Comparison of ENCODE assay signal across 6 fruit fly cellular contexts in genomic region chr3L:21536857-21537256, dm6.
TF ChIP-seq lines count a peak whose summit lies in the region.

TSS of gene Rpn10 (plus strand) at chr3L:21537000.

- peak; percentile 39 to 50 for TF ChIP-seq CTCF in S2 (optimal IDR thresholded peaks at IDR 0.05; lab: Kevin White, UChicago)
- TF ChIP-seq CTCF in whole organism, embryonic (GFP tag; optimal IDR thresholded peaks at IDR 0.05; lab: Kevin White, UChicago), result peak; percentile 73

TF ChIP-seq in whole organism, adult, 20 proteins besides CTCF, POLR2A, EP300 and RAD21 (continues in another document):
- TF ChIP-seq Mnt (GFP tag; optimal IDR thresholded peaks at IDR 0.05; lab: Kevin White, UChicago), result peak; percentile 33
- no peak for TF ChIP-seq CG5204 (GFP tag; optimal IDR thresholded peaks at IDR 0.05; lab: Kevin White, UChicago)
- peak; percentile 50 for TF ChIP-seq pad (GFP tag; optimal IDR thresholded peaks at IDR 0.05; lab: Kevin White, UChicago)
- no peak for TF ChIP-seq Clk (GFP tag; optimal IDR thresholded peaks at IDR 0.05; lab: Kevin White, UChicago)
- TF ChIP-seq toe (GFP tag; optimal IDR thresholded peaks at IDR 0.05; lab: Kevin White, UChicago), result no peak
- peak; percentile 19 for TF ChIP-seq Crg-1 (GFP tag; optimal IDR thresholded peaks at IDR 0.05; lab: Kevin White, UChicago)
- peak; percentile 86 for TF ChIP-seq ovo (GFP tag; optimal IDR thresholded peaks at IDR 0.05; lab: Kevin White, UChicago)
- TF ChIP-seq CG33017 (tag; optimal IDR thresholded peaks at IDR 0.05; lab: Kevin White, UChicago), result no peak
- TF ChIP-seq cnc (optimal IDR thresholded peaks at IDR 0.05; lab: Kevin White, UChicago), result peak; percentile 81 to 95
- TF ChIP-seq CG7045 (GFP tag; optimal IDR thresholded peaks at IDR 0.05; lab: Kevin White, UChicago), result no peak
- no peak for TF ChIP-seq kay (GFP tag; lab: Kevin White, UChicago; ENCODE audit: borderline replicate concordance)
- TF ChIP-seq CG1620 (GFP tag; optimal IDR thresholded peaks at IDR 0.05; lab: Kevin White, UChicago), result peak; percentile 51
- no peak for TF ChIP-seq CG7101 (tag; optimal IDR thresholded peaks at IDR 0.05; lab: Kevin White, UChicago)
- TF ChIP-seq Hr96 (GFP tag; optimal IDR thresholded peaks at IDR 0.05; lab: Kevin White, UChicago), result no peak
- peak; percentile 99 for TF ChIP-seq CG14711 (tag; optimal IDR thresholded peaks at IDR 0.05; lab: Kevin White, UChicago)
- TF ChIP-seq CG11617 (GFP tag; optimal IDR thresholded peaks at IDR 0.05; lab: Kevin White, UChicago), result peak; percentile 5
- no peak for TF ChIP-seq CG12768 (GFP tag; optimal IDR thresholded peaks at IDR 0.05; lab: Kevin White, UChicago)
- TF ChIP-seq bab1 (GFP tag; optimal IDR thresholded peaks at IDR 0.05; lab: Kevin White, UChicago), result peak; percentile 70

TF ChIP-seq in whole organism, embryonic, 481 proteins besides CTCF, POLR2A, EP300 and RAD21 (continues in another document):
- TF ChIP-seq CG32772 (GFP tag; IDR thresholded peaks at IDR 0.05; lab: Robert Waterston, UW), result no peak
- no peak for TF ChIP-seq tll (GFP tag; optimal IDR thresholded peaks at IDR 0.05; lab: Kevin White, UChicago)
- TF ChIP-seq B-H2 (GFP tag; optimal IDR thresholded peaks at IDR 0.05; lab: Kevin White, UChicago), result peak; percentile 46
- no peak for TF ChIP-seq CG18476 (GFP tag; optimal IDR thresholded peaks at IDR 0.05; lab: Kevin White, UChicago)
- peak; percentile 85 for TF ChIP-seq Med (GFP tag; lab: Kevin White, UChicago)
- peak; percentile 99 for TF ChIP-seq amos (GFP tag; IDR thresholded peaks at IDR 0.05; lab: Robert Waterston, UW; ENCODE audit: partially characterized antibody)
- TF ChIP-seq CG8924 (tag; optimal IDR thresholded peaks at IDR 0.05; lab: Kevin White, UChicago), result no peak
- peak; percentile 94 for TF ChIP-seq pzg (GFP tag; optimal IDR thresholded peaks at IDR 0.05; lab: Kevin White, UChicago)
- peak; percentile 42 for TF ChIP-seq lilli (GFP tag; optimal IDR thresholded peaks at IDR 0.05; lab: Kevin White, UChicago)
- TF ChIP-seq CG13296 (GFP tag; optimal IDR thresholded peaks at IDR 0.05; lab: Kevin White, UChicago), result no peak
- no peak for TF ChIP-seq jing (GFP tag; optimal IDR thresholded peaks at IDR 0.05; lab: Kevin White, UChicago)
- no peak for TF ChIP-seq run (tag; optimal IDR thresholded peaks at IDR 0.05; lab: Kevin White, UChicago)
- TF ChIP-seq fru (optimal IDR thresholded peaks at IDR 0.05; lab: Kevin White, UChicago), result no peak
- peak; percentile 86 for TF ChIP-seq trem (tag; optimal IDR thresholded peaks at IDR 0.05; lab: Kevin White, UChicago)
- TF ChIP-seq sens (GFP tag; lab: Kevin White, UChicago), result peak; percentile 46
- TF ChIP-seq CG16863 (GFP tag; optimal IDR thresholded peaks at IDR 0.05; lab: Kevin White, UChicago), result no peak
- TF ChIP-seq Kr (GFP tag; optimal IDR thresholded peaks at IDR 0.05; lab: Kevin White, UChicago), result no peak
- TF ChIP-seq NfI (GFP tag; optimal IDR thresholded peaks at IDR 0.05; lab: Kevin White, UChicago), result no peak
- TF ChIP-seq wek (GFP tag; optimal IDR thresholded peaks at IDR 0.05; lab: Kevin White, UChicago), result no peak
- peak; percentile 7 for TF ChIP-seq tin (GFP tag; optimal IDR thresholded peaks at IDR 0.05; lab: Kevin White, UChicago)

TF ChIP-seq in whole organism, prepupa, 60 proteins besides CTCF, POLR2A, EP300 and RAD21 (continues in another document):
- TF ChIP-seq esn (GFP tag; optimal IDR thresholded peaks at IDR 0.05; lab: Kevin White, UChicago), result peak; percentile 27
- no peak for TF ChIP-seq spab (GFP tag; optimal IDR thresholded peaks at IDR 0.05; lab: Kevin White, UChicago)
- no peak for TF ChIP-seq fkh (GFP tag; optimal IDR thresholded peaks at IDR 0.05; lab: Kevin White, UChicago)
- TF ChIP-seq salr (GFP tag; optimal IDR thresholded peaks at IDR 0.05; lab: Kevin White, UChicago), result no peak
- no peak for TF ChIP-seq CG11902 (GFP tag; optimal IDR thresholded peaks at IDR 0.05; lab: Kevin White, UChicago)
- TF ChIP-seq net (GFP tag; optimal IDR thresholded peaks at IDR 0.05; lab: Kevin White, UChicago), result no peak
- TF ChIP-seq topi (GFP tag; optimal IDR thresholded peaks at IDR 0.05; lab: Kevin White, UChicago), result peak; percentile 9
- TF ChIP-seq Sox15 (GFP tag; optimal IDR thresholded peaks at IDR 0.05; lab: Kevin White, UChicago), result no peak
- no peak for TF ChIP-seq ss (GFP tag; optimal IDR thresholded peaks at IDR 0.05; lab: Kevin White, UChicago)
- TF ChIP-seq Gug (GFP tag; IDR thresholded peaks at IDR 0.05; lab: Robert Waterston, UW), result no peak
- TF ChIP-seq CG16779 (tag; optimal IDR thresholded peaks at IDR 0.05; lab: Kevin White, UChicago), result no peak
- TF ChIP-seq Sox102F (GFP tag; optimal IDR thresholded peaks at IDR 0.05; lab: Kevin White, UChicago), result no peak
- TF ChIP-seq CG6808 (GFP tag; optimal IDR thresholded peaks at IDR 0.05; lab: Kevin White, UChicago), result no peak
- TF ChIP-seq CG4318 (GFP tag; optimal IDR thresholded peaks at IDR 0.05; lab: Kevin White, UChicago), result no peak
- no peak for TF ChIP-seq eg (GFP tag; IDR thresholded peaks at IDR 0.05; lab: Robert Waterston, UW)
- no peak for TF ChIP-seq pdm3 (GFP tag; optimal IDR thresholded peaks at IDR 0.05; lab: Kevin White, UChicago)
- no peak for TF ChIP-seq CG6163 (GFP tag; IDR thresholded peaks at IDR 0.05; lab: Robert Waterston, UW)
- peak; percentile 25 for TF ChIP-seq CG3032 (tag; optimal IDR thresholded peaks at IDR 0.05; lab: Kevin White, UChicago)
- no peak for TF ChIP-seq dac (GFP tag; optimal IDR thresholded peaks at IDR 0.05; lab: Kevin White, UChicago)
- TF ChIP-seq Ets96B (tag; optimal IDR thresholded peaks at IDR 0.05; lab: Kevin White, UChicago), result no peak
- no peak for TF ChIP-seq Hr39 (GFP tag; optimal IDR thresholded peaks at IDR 0.05; lab: Kevin White, UChicago)

TF ChIP-seq in whole organism, pupa, 21 proteins besides CTCF, POLR2A, EP300 and RAD21:
- TF ChIP-seq D1 (tag; optimal IDR thresholded peaks at IDR 0.05; lab: Kevin White, UChicago) (peak; percentile 27), gl (tag; optimal IDR thresholded peaks at IDR 0.05; lab: Kevin White, UChicago) (no peak), CG14655 (GFP tag; optimal IDR thresholded peaks at IDR 0.05; lab: Kevin White, UChicago) (no peak), CG10348 (GFP tag; IDR thresholded peaks at IDR 0.05; lab: Robert Waterston, UW) (no peak), fd96Ca (GFP tag; IDR thresholded peaks at IDR 0.05; lab: Robert Waterston, UW) (no peak), Pif1B (GFP tag; optimal IDR thresholded peaks at IDR 0.05; lab: Kevin White, UChicago) (no peak), CG8301 (tag; optimal IDR thresholded peaks at IDR 0.05; lab: Kevin White, UChicago) (no peak), EcR (GFP tag; optimal IDR thresholded peaks at IDR 0.05; lab: Kevin White, UChicago) (peak; percentile 63), Snoo (tag; optimal IDR thresholded peaks at IDR 0.05; lab: Kevin White, UChicago) (peak; percentile 6), CG12605 (GFP tag; IDR thresholded peaks at IDR 0.05; lab: Robert Waterston, UW) (no peak), CG34367 (tag; optimal IDR thresholded peaks at IDR 0.05; lab: Kevin White, UChicago) (no peak)

TF ChIP-seq in whole organism, wandering third instar larva, 38 proteins besides CTCF, POLR2A, EP300 and RAD21:
- TF ChIP-seq Hnf4 (GFP tag; optimal IDR thresholded peaks at IDR 0.05; lab: Kevin White, UChicago), result peak; percentile 57
- TF ChIP-seq CG9705 (GFP tag; optimal IDR thresholded peaks at IDR 0.05; lab: Kevin White, UChicago), result no peak
- peak; percentile 31 for TF ChIP-seq Jra (GFP tag; optimal IDR thresholded peaks at IDR 0.05; lab: Kevin White, UChicago)
- TF ChIP-seq ey (GFP tag; optimal IDR thresholded peaks at IDR 0.05; lab: Kevin White, UChicago), result peak; percentile 2
- TF ChIP-seq tai (GFP tag; optimal IDR thresholded peaks at IDR 0.05; lab: Kevin White, UChicago), result peak; percentile 75
- TF ChIP-seq Rel (GFP tag; optimal IDR thresholded peaks at IDR 0.05; lab: Kevin White, UChicago), result no peak
- peak; percentile 73 for TF ChIP-seq Rel (tag; optimal IDR thresholded peaks at IDR 0.05; lab: Kevin White, UChicago)
- no peak for TF ChIP-seq h (GFP tag; optimal IDR thresholded peaks at IDR 0.05; lab: Kevin White, UChicago)
- no peak for TF ChIP-seq fru (GFP tag; optimal IDR thresholded peaks at IDR 0.05; lab: Kevin White, UChicago)
- peak; percentile 61 for TF ChIP-seq Hr83 (GFP tag; optimal IDR thresholded peaks at IDR 0.05; lab: Kevin White, UChicago; ENCODE audit: poor library complexity, severe bottlenecking)
- TF ChIP-seq usp (GFP tag; optimal IDR thresholded peaks at IDR 0.05; lab: Kevin White, UChicago), result no peak
TF ChIP-seq in whole organism, wandering third instar larva: peak in this region for 6.
